Worm (Caenorhabditis elegans) whole organism, L3 larva: Measurements from ENCODE around the gene K10G9.2.

Source experiments
- ZK546.5 ChIP-seq: sonication (generic microtip); optimal IDR thresholded peaks from 2 replicates; lab custom pipeline; 2017; ENCODE audit warnings: missing biosample characterization, missing genetic modification characterization
- aly-2 ChIP-seq: fragments of 150-350 bp; optimal IDR thresholded peaks from 2 replicates; lab custom pipeline; 2014; ENCODE audit warnings: missing biosample characterization, missing genetic modification characterization
- ceh-16 ChIP-seq: sonication (generic microtip); optimal IDR thresholded peaks from 2 replicates; lab custom pipeline; 2017; ENCODE audit warnings: missing biosample characterization, missing genetic modification characterization
- ceh-28 ChIP-seq: fragments of 150-350 bp; optimal IDR thresholded peaks from 2 replicates; lab custom pipeline; 2014; ENCODE audit warnings: missing biosample characterization, missing genetic modification reagents, missing genetic modification characterization
- ceh-9 ChIP-seq: sonication (generic microtip); optimal IDR thresholded peaks from 2 replicates; lab custom pipeline; 2018; ENCODE audit warnings: missing biosample characterization, missing genetic modification characterization
- daf-12 ChIP-seq: fragments of 150-350 bp; optimal IDR thresholded peaks from 2 replicates; lab custom pipeline; 2014; ENCODE audit warnings: missing biosample characterization, missing genetic modification reagents, missing genetic modification characterization
- egl-27 ChIP-seq: sonication (generic microtip); optimal IDR thresholded peaks from 4 replicates; lab custom pipeline; 2017; ENCODE audit warnings: missing biosample characterization, missing genetic modification reagents, missing genetic modification characterization
- elt-1 ChIP-seq: fragments of 150-350 bp; optimal IDR thresholded peaks from 2 replicates; lab custom pipeline; 2014; ENCODE audit warnings: missing biosample characterization, missing genetic modification characterization
- elt-2 ChIP-seq: sonication (generic microtip); optimal IDR thresholded peaks from 2 replicates; lab custom pipeline; 2016; ENCODE audit warnings: missing genetic modification reagents, mild to moderate bottlenecking, missing genetic modification characterization, missing compliant biosample characterization
- fkh-10 ChIP-seq: sonication (generic microtip); optimal IDR thresholded peaks from 2 replicates; lab custom pipeline; 2017; ENCODE audit warnings: missing biosample characterization, missing genetic modification reagents, missing genetic modification characterization
- fkh-2 ChIP-seq: fragments of 150-350 bp; optimal IDR thresholded peaks from 2 replicates; lab custom pipeline; 2014; ENCODE audit warnings: missing biosample characterization, missing genetic modification reagents, missing genetic modification characterization
- fos-1 ChIP-seq: fragments of 150-350 bp; optimal IDR thresholded peaks from 2 replicates; lab custom pipeline; 2014; ENCODE audit warnings: missing biosample characterization, missing genetic modification characterization
- jun-1 ChIP-seq: fragments of 150-350 bp; optimal IDR thresholded peaks from 2 replicates; lab custom pipeline; 2014; ENCODE audit warnings: missing biosample characterization, missing genetic modification reagents, missing genetic modification characterization
- lin-39 ChIP-seq: fragments of 150-350 bp; optimal IDR thresholded peaks from 2 replicates; lab custom pipeline; 2018; ENCODE audit warnings: missing biosample characterization, missing genetic modification reagents, missing genetic modification characterization
- lsy-12 ChIP-seq: sonication (generic microtip); optimal IDR thresholded peaks from 2 replicates; lab custom pipeline; 2016; ENCODE audit warnings: mild to moderate bottlenecking, missing genetic modification characterization, missing compliant biosample characterization
- nfya-1 ChIP-seq: sonication (generic microtip); optimal IDR thresholded peaks from 2 replicates; lab custom pipeline; 2017; ENCODE audit warnings: missing genetic modification characterization, mild to moderate bottlenecking, missing compliant biosample characterization, antibody characterized with exemption, moderate library complexity; ENCODE audit not compliant: insufficient read depth
- nhr-23 ChIP-seq: fragments of 150-350 bp; optimal IDR thresholded peaks from 2 replicates; lab custom pipeline; 2014; ENCODE audit warnings: missing biosample characterization, missing genetic modification reagents, missing genetic modification characterization
- nhr-28 ChIP-seq: fragments of 150-350 bp; optimal IDR thresholded peaks from 2 replicates; lab custom pipeline; 2014; ENCODE audit warnings: missing biosample characterization, missing genetic modification characterization
- nhr-43 ChIP-seq: sonication (generic microtip); optimal IDR thresholded peaks from 2 replicates; lab custom pipeline; 2016; ENCODE audit warnings: mild to moderate bottlenecking, missing genetic modification characterization, missing compliant biosample characterization; ENCODE audit not compliant: poor library complexity, severe bottlenecking
- nhr-77 ChIP-seq: fragments of 150-350 bp; optimal IDR thresholded peaks from 2 replicates; lab custom pipeline; 2014; ENCODE audit warnings: missing biosample characterization, missing genetic modification characterization
- pha-4 ChIP-seq: fragments of 150-350 bp; optimal IDR thresholded peaks from 2 replicates; lab custom pipeline; 2014; ENCODE audit warnings: missing biosample characterization, missing genetic modification reagents, missing genetic modification characterization
- pqm-1 ChIP-seq: fragments of 150-350 bp; optimal IDR thresholded peaks from 2 replicates; lab custom pipeline; 2017; ENCODE audit warnings: missing biosample characterization, missing genetic modification characterization, inconsistent platforms
- snpc-4 ChIP-seq: fragments of 150-350 bp; optimal IDR thresholded peaks from 2 replicates; lab custom pipeline; 2014; ENCODE audit warnings: missing biosample characterization, missing genetic modification characterization
- tbx-2 ChIP-seq: sonication (generic microtip); optimal IDR thresholded peaks from 2 replicates; lab custom pipeline; 2016; ENCODE audit warnings: mild to moderate bottlenecking, missing genetic modification characterization, missing compliant biosample characterization
- zag-1 ChIP-seq: fragments of 150-350 bp; optimal IDR thresholded peaks from 2 replicates; lab custom pipeline; 2014; ENCODE audit warnings: missing biosample characterization, missing genetic modification characterization
- ztf-11 ChIP-seq: fragments of 150-350 bp; optimal IDR thresholded peaks from 2 replicates; lab custom pipeline; 2014; ENCODE audit warnings: missing biosample characterization, missing genetic modification characterization

Gene K10G9.2

ce11 chrIII:10328565-10329541 is 43.1 kb downstream of the K10G9.2 start:
- TF ChIP-seq ZK546.5 (tag; lab: Kevin White, UChicago) (no peak), tbx-2 (tag; lab: Kevin White, UChicago) (no peak), aly-2 (tag; lab: Kevin White, UChicago) (no peak), pqm-1 (peak; percentile 24), jun-1 (tag; lab: Kevin White, UChicago) (peak; percentile 34), pha-4 (tag; lab: Kevin White, UChicago) (peak; percentile 34), fos-1 (peak; percentile 46), nhr-23 (peak; percentile 24)
- TF ChIP-seq, all 47 proteins: peak for 5

ce11 chrIII:10329811-10330210 is 44.1 kb downstream of the K10G9.2 start:
- TF ChIP-seq ceh-9 (tag; lab: Kevin White, UChicago) (no peak), nhr-77 (no peak), egl-27 (tag; lab: Kevin White, UChicago) (no peak), fkh-2 (tag; lab: Kevin White, UChicago) (no peak), elt-2 (tag; lab: Kevin White, UChicago) (peak; percentile 81), daf-12 (no peak), ztf-11 (tag; lab: Kevin White, UChicago) (no peak), pqm-1 (peak; percentile 65), aly-2 (tag; lab: Kevin White, UChicago) (no peak), fkh-10 (GFP tag; lab: Kevin White, UChicago) (no peak), nfya-1 (tag; lab: Kevin White, UChicago) (no peak), zag-1 (tag; lab: Kevin White, UChicago) (no peak), lin-39 (tag; lab: Kevin White, UChicago) (no peak), lsy-12 (tag; lab: Kevin White, UChicago) (no peak), jun-1 (tag; lab: Kevin White, UChicago) (peak; percentile 6), pha-4 (tag; lab: Kevin White, UChicago) (peak; percentile 78)

- TF ChIP-seq pha-4 (tag; lab: Kevin White, UChicago), result no peak
- no peak for TF ChIP-seq jun-1 (tag; lab: Kevin White, UChicago)
- no peak for TF ChIP-seq fkh-10 (GFP tag; lab: Kevin White, UChicago)
- TF ChIP-seq, all 47 proteins: peak for 0
These were observed 44.8 kb downstream of the K10G9.2 start, which contains the start of gene nex-2 for ce11 chrIII:10330372-10331062. Gene nex-2, minus strand, starts transcription at chrIII:10330422.

ce11 chrIII:10331232-10331631 is 45.5 kb downstream of the K10G9.2 start:
- TF ChIP-seq elt-1 (tag; lab: Kevin White, UChicago) (no peak), zag-1 (tag; lab: Kevin White, UChicago) (no peak), pqm-1 (no peak), nfya-1 (tag; lab: Kevin White, UChicago) (peak; percentile 34), snpc-4 (no peak), ceh-28 (tag; lab: Kevin White, UChicago) (no peak), nhr-77 (no peak), jun-1 (tag; lab: Kevin White, UChicago) (peak; percentile 9), pha-4 (tag; lab: Kevin White, UChicago) (peak; percentile 92), fkh-10 (GFP tag; lab: Kevin White, UChicago) (no peak), fkh-2 (tag; lab: Kevin White, UChicago) (no peak)

ce11 chrIII:10332560-10332959 is 46.8 kb downstream of the K10G9.2 start, which contains the start of gene T07C4.12:
Gene T07C4.12, minus strand, starts transcription at chrIII:10332660.
- no peak for TF ChIP-seq nhr-23
- TF ChIP-seq ceh-16 (tag; lab: Kevin White, UChicago), result no peak
- TF ChIP-seq nhr-43 (tag; lab: Kevin White, UChicago), result no peak
- TF ChIP-seq nhr-28, result no peak
- TF ChIP-seq pha-4 (tag; lab: Kevin White, UChicago), result no peak
- TF ChIP-seq elt-1 (tag; lab: Kevin White, UChicago), result no peak
